Worm (Caenorhabditis elegans): ENCODE results near the gene nhr-125.

nhr-125 gene

DNA sequence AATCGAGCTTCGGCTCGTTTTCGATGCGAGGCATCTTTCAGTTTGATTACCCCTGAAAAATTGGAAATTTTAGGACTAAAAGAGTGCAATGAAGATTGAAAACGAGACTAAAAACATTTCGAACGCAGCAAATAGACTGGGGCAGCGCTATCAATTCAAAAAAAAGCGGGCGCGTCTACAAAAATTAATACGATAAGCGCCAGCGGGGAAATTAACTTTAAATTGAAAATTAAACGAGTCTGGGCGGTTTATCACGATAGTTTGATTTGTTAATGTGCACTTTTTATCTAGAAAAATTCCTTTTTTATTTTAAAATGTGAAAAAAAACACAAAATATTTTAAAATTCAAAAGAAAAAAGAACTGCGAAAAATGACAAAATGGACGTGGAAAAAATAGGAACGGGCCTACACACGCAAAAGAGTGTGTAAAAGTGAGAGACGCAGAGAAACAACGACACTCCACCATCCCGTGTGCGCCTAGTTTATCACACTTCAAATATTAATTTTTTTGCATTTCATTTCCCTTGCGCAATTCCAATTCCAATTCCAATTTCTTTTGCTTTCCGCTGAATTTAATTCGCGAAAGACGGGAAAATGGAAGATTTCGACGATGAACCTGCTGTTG, 46.1 kb upstream of the nhr-125 start, which contains the start of the genes gmpr-1 and fipp-1 (continued):
- TF ChIP-seq nhr-6 (tag; optimal IDR thresholded peaks at IDR 0.05), result no peak
- TF ChIP-seq zfp-2 (tag; optimal IDR thresholded peaks at IDR 0.05), result no peak
- TF ChIP-seq unc-62 (GFP tag; optimal IDR thresholded peaks at IDR 0.05 in 1 of 2), result no peak
- no peak for TF ChIP-seq unc-62 (tag; optimal IDR thresholded peaks at IDR 0.05)
- no peak for TF ChIP-seq rbr-2 (tag; optimal IDR thresholded peaks at IDR 0.05)
- TF ChIP-seq set-16 (GFP tag; IDR thresholded peaks at IDR 0.05), result no peak
- peak; percentile 31; the same call in 1 of the 2 replicates for TF ChIP-seq lin-38 (GFP tag; IDR thresholded peaks at IDR 0.05)
- no peak for TF ChIP-seq dmd-8 (GFP tag; IDR thresholded peaks at IDR 0.05)
- TF ChIP-seq ces-1 (GFP tag; optimal IDR thresholded peaks at IDR 0.05), result no peak
- no peak for TF ChIP-seq php-3 (GFP tag; IDR thresholded peaks at IDR 0.05)
- TF ChIP-seq nhr-77 (tag; optimal IDR thresholded peaks at IDR 0.05), result no peak
- no peak for TF ChIP-seq tag-97 (GFP tag; IDR thresholded peaks at IDR 0.05)
- no peak for TF ChIP-seq skn-1 (tag; optimal IDR thresholded peaks at IDR 0.05)
- TF ChIP-seq T20F7.1 (GFP tag; optimal IDR thresholded peaks at IDR 0.05), result peak; percentile 99
- TF ChIP-seq saeg-2 (GFP tag; IDR thresholded peaks at IDR 0.05), result no peak
- no peak for TF ChIP-seq Y75B8A.6 (GFP tag; IDR thresholded peaks at IDR 0.05)
- TF ChIP-seq cey-2 (tag; optimal IDR thresholded peaks at IDR 0.05; ENCODE audit: borderline replicate concordance, insufficient read depth), result no peak
- peak; percentile 67 for TF ChIP-seq pqm-1 (tag; optimal IDR thresholded peaks at IDR 0.05)
- no peak for TF ChIP-seq ceh-28 (tag; optimal IDR thresholded peaks at IDR 0.05)
- TF ChIP-seq hlh-11 (tag; optimal IDR thresholded peaks at IDR 0.05), result peak; percentile 23

DNA sequence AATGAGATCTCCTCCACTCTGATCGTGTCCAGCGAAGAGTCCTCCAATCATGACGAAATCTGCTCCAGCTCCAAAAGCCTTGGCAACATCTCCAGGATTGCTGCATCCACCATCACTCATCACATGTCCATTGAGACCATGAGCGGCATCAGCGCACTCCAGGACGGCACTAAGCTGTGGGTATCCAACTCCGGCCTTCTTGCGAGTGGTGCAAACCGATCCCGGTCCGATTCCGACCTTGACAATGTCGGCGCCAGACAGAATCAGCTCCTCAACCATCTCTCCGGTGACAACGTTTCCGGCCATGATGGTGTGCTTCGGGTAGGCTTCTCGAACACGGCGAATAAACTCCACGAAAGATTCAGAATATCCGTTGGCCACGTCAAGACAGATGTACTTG, 45.2 kb upstream of the nhr-125 start:
- TF ChIP-seq hif-1 (tag; optimal IDR thresholded peaks at IDR 0.05), result no peak
- peak; percentile 55; the same call in 1 of the 2 replicates for TF ChIP-seq set-16 (GFP tag; IDR thresholded peaks at IDR 0.05)

DNA sequence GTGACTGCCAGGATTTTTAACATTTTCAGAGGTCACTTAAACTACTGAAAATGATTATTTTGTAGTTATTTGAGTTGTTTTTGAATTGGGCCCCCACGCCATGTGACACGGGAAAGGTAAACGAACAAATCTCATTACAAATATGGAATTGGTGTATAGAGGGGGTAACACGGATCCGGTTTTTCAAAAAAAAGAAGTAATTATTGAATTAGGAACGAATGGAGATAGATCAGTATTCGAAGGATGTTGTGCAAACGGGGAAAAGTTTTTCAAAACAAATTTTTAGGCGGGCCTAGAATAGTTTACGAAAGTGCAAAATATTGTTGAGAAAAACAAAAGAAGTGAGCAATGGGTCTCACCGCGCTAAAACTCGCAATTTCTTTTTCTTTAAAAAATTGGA, 41.1 kb upstream of the nhr-125 start, which contains the start of gene F32D1.11:
Gene F32D1.11 (minus strand): TSS at position 101 of the 400 bp plus-strand sequence.
- no peak for TF ChIP-seq tag-97 (GFP tag; IDR thresholded peaks at IDR 0.05)

DNA sequence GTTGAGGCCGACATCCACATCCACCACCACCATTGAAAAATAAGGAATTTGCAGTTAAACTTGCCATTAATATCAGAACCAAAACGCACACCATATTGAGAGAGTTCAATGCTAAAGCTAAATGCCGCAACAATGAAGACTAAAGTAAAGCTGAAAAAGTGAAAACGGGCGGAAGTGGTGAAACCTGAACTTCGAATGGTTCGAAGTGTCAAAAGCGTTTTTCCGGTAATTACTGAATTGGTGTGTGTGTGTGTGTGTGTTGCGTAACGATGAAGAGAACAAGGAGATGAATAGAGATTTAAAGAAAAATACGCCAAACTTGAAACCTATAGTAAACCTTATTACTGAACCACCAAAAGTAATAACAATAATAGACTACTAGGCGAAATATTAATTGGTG, 39.2 kb upstream of the nhr-125 start, which contains the start of gene grl-13:
Gene grl-13 (minus strand): TSS at position 101 of the 400 bp plus-strand sequence.
- TF ChIP-seq nhr-41 (GFP tag; IDR thresholded peaks at IDR 0.05) (no peak), zip-2 (tag; optimal IDR thresholded peaks at IDR 0.05) (no peak), unc-62 (GFP tag; optimal IDR thresholded peaks at IDR 0.05 in 1 of 2) (peak in 1 of 2 experiments; percentile 30), unc-62 (tag; optimal IDR thresholded peaks at IDR 0.05) (no peak), madf-5 (GFP tag; IDR thresholded peaks at IDR 0.05) (no peak)

DNA sequence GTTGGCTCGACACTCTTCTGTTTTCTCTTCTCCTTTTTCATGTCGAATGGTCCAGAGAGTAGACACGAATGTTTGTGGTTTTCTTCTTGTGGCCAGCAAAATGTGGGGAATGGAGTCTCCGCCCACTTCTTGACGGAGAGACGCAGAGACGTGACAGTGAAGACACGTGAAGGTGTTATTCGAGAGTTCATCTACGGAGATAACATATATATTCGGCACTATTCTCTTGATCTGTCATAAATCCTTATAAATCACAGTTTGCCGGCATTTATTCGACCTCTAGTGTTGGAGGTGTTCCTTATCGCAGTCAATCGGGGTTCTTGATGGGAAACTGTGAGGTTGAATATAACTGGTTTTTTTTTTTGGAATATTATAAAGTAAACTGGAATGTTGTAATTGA, 36.2 kb upstream of the nhr-125 start, which contains the start of gene F32D1.3:
Gene F32D1.3 (minus strand): TSS at position 65 of the 400 bp plus-strand sequence.
- TF ChIP-seq lim-7 (GFP tag; IDR thresholded peaks at IDR 0.05), result no peak
- no peak for TF ChIP-seq jun-1 (tag; optimal IDR thresholded peaks at IDR 0.05)
- TF ChIP-seq unc-62 (GFP tag; optimal IDR thresholded peaks at IDR 0.05 in 1 of 2), result peak in 1 of 2 experiments; percentile 83
- no peak for TF ChIP-seq unc-62 (tag; optimal IDR thresholded peaks at IDR 0.05)
- TF ChIP-seq Y75B8A.6 (GFP tag; IDR thresholded peaks at IDR 0.05), result no peak
- TF ChIP-seq nhr-28 (tag; optimal IDR thresholded peaks at IDR 0.05), result peak; percentile 1
- TF ChIP-seq mdl-1 (tag; optimal IDR thresholded peaks at IDR 0.05), result peak in 1 of 2 experiments; percentile 14

DNA sequence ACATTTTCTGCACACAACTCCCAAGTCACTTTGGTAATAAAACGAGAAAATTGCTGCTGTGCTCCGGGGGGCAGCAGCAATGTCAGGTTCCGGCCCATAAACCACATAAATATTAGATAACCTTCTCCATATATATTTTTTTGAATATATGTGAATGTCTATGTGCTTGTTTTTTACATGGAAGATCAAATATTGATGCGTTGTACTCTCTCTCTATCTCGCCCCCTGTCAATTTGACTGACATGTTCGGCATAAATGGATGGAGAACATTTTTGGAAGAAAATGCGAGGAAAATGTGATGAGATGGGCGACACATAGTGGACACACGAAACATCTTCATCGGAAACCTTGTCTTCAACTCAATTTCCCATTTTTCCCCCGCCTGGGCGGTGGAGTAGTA, 34.7 kb upstream of the nhr-125 start:
- TF ChIP-seq ceh-20 (GFP tag; IDR thresholded peaks at IDR 0.05) (no peak), unc-62 (GFP tag; optimal IDR thresholded peaks at IDR 0.05 in 1 of 2) (peak in 1 of 2 experiments; percentile 88), unc-62 (tag; optimal IDR thresholded peaks at IDR 0.05) (no peak), sdz-12 (GFP tag; optimal IDR thresholded peaks at IDR 0.05) (no peak), dmd-6 (GFP tag; IDR thresholded peaks at IDR 0.05) (peak; percentile 20; the same call in 1 of the 2 replicates)

Data from whole organism, L4 larva.